Worm (Caenorhabditis elegans) whole organism, young adult: ENCODE measurements around the gene K08B5.1.

Experiments used
- aptf-3 ChIP-seq: fragments of 200-800 bp; sonication (Bioruptor generic); IDR thresholded peaks from 2 replicates; pipeline ENCODE4 v1.3.6; 2022; ENCODE audit warnings: missing genetic modification characterization, missing compliant biosample characterization
- ceh-91 ChIP-seq: fragments of 200-800 bp; sonication (Bioruptor generic); IDR thresholded peaks from 2 replicates; pipeline ENCODE4 v1.3.6; 2022; ENCODE audit warnings: missing genetic modification reagents, missing genetic modification characterization, missing compliant biosample characterization
- lin-26 ChIP-seq: fragments of 200-800 bp; sonication (Bioruptor generic); IDR thresholded peaks from 2 replicates; pipeline ENCODE4 v1.3.6; 2022; ENCODE audit warnings: missing genetic modification reagents, missing genetic modification characterization, missing compliant biosample characterization
- madf-10 ChIP-seq: sonication (generic microtip); optimal IDR thresholded peaks from 2 replicates; lab custom pipeline; 2016; ENCODE audit warnings: mild to moderate bottlenecking, missing genetic modification characterization, missing compliant biosample characterization
- snpc-1.1 ChIP-seq: sonication (generic microtip); optimal IDR thresholded peaks from 2 replicates; lab custom pipeline; 2017; ENCODE audit warnings: missing genetic modification characterization, mild to moderate bottlenecking, missing compliant biosample characterization, antibody characterized with exemption, moderate library complexity, missing genotype, missing genetic modification reagents; ENCODE audit not compliant: insufficient read depth
- tlf-1 ChIP-seq: fragments of 200-800 bp; sonication (Bioruptor generic); optimal IDR thresholded peaks from 2 replicates; lab custom pipeline; 2018; ENCODE audit warnings: mild to moderate bottlenecking, missing genetic modification characterization, missing compliant biosample characterization
- unc-130 ChIP-seq: sonication (generic microtip); optimal IDR thresholded peaks from 2 replicates; lab custom pipeline; 2016; ENCODE audit warnings: missing genetic modification reagents, missing genetic modification characterization, missing compliant biosample characterization

DNA sequence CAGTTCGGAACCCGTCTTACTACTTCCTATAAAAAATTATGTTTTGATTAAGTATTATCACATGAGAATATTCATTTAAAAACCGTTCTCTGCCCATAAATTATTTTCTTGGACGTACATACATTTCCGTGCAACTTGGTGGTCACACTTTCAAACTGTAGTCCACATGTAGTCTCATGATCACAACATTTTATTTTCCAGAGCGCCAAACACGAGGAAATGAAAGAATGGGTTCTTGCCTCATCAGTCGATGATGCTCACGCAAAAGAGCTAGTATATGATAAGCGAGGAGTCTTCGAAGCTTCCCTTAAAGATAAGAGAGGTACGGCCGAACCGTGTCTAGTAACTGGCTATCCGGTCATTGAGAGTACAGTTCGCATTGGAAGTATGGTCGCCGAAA, 7.7 kb upstream of the K08B5.1 start:
- TF ChIP-seq snpc-1.1 (no peak), lin-26 (no peak), unc-130 (GFP tag; lab: Kevin White, UChicago) (no peak), ceh-91 (GFP tag; lab: Robert Waterston, UW) (no peak), tlf-1 (GFP tag; lab: Kevin White, UChicago) (no peak), madf-10 (tag; lab: Kevin White, UChicago) (no peak), aptf-3 (GFP tag; lab: Robert Waterston, UW) (no peak)
